Worm (Caenorhabditis elegans): ENCODE results near the gene F52C6.4.
"Not testable (repeated sequence)": the region's sequence is repeated elsewhere in the genome, so short reads cannot be mapped to it uniquely, and the experiment has no call there.

Gene F52C6.4

DNA sequence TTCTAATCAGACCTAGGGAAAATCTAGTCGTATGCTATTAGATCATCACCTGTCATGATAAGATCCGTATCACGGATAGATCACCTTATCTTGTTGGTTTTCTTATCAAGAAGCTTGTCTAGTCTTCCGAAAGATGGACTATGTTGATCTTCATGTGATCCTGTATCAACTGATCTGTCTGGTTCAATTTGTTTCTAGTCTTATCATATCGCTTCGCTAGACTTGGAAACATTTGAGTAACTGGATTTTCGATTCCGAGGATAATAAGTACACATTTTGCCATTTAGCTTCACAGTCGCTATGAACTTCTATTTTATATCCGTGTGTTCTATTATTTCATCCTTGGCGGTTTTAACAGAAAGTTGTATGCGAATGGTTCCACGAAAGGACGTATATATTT lies 25.5 kb downstream of the F52C6.4 start, which contains the start of gene ZK250.2:
Gene ZK250.2, plus strand, starts transcription at position 301 of the 400 bp plus-strand sequence.
- not testable (repeated sequence) for TF ChIP-seq hmg-4 (GFP tag; optimal IDR thresholded peaks at IDR 0.05); ceh-13 (GFP tag; optimal IDR thresholded peaks at IDR 0.05); aly-1 (tag; optimal IDR thresholded peaks at IDR 0.05)

DNA sequence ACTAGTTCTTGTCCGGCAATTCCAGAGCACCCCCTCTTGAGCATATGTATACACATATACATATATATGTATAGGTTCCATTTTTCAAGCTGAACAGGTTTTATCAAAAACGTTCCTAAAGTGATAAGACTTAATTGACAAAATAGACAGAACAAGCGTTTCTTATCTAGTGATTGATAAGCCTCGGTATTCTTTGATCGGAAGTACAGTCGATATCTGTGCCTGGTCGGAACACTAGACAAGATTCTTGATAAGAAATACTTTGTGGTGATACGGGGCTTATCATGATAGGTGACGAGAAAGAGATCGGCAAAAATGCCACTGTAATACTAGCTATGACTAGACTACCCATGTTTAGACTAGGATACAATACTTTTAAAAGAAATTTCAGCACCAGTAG lies 26.2 kb downstream of the F52C6.4 start:
- TF ChIP-seq flt-1 (GFP tag; IDR thresholded peaks at IDR 0.05) (no peak), hnd-1 (tag; optimal IDR thresholded peaks at IDR 0.05) (no peak), ceh-36 (tag; optimal IDR thresholded peaks at IDR 0.05) (no peak), ets-7 (tag; optimal IDR thresholded peaks at IDR 0.05) (no peak), aly-1 (tag; optimal IDR thresholded peaks at IDR 0.05) (no peak), scrt-1 (GFP tag; IDR thresholded peaks at IDR 0.05) (no peak), tra-4 (tag; optimal IDR thresholded peaks at IDR 0.05) (no peak), tbx-37 (GFP tag; conservative IDR thresholded peaks at IDR 0.05) (no peak), ceh-13 (GFP tag; optimal IDR thresholded peaks at IDR 0.05) (no peak), hmbx-1 (tag; optimal IDR thresholded peaks at IDR 0.05) (no peak), ama-1 (optimal IDR thresholded peaks at IDR 0.05) (no peak), F13C5.2 (tag; optimal IDR thresholded peaks at IDR 0.05) (no peak), hmg-4 (GFP tag; optimal IDR thresholded peaks at IDR 0.05) (no peak), pes-1 (GFP tag; IDR thresholded peaks at IDR 0.05) (no peak), tbx-11 (GFP tag; IDR thresholded peaks at IDR 0.05) (no peak), sea-1 (GFP tag; conservative IDR thresholded peaks at IDR 0.05) (no peak), B0310.2 (tag; optimal IDR thresholded peaks at IDR 0.05) (no peak)

- TF ChIP-seq tra-4 (tag; optimal IDR thresholded peaks at IDR 0.05); hmbx-1 (tag; optimal IDR thresholded peaks at IDR 0.05); pes-1 (GFP tag; IDR thresholded peaks at IDR 0.05): not testable (repeated sequence)
These were observed 32.6 kb downstream of the F52C6.4 start, which contains the start of gene math-49 for ce11 chrII:1955568-1955967. TSS of gene math-49 (minus strand) at chrII:1955668.
